Worm (Caenorhabditis elegans) whole organism, L4 larva: ENCODE results near the gene F18E3.13.

Experiments
- F26F4.8 ChIP-seq: fragments of 200-800 bp; sonication (Bioruptor generic); conservative IDR thresholded peaks from 2 replicates; pipeline ENCODE4 v1.3.6; 2022; ENCODE audit warnings: missing genetic modification characterization, missing compliant biosample characterization
- T20F7.1 ChIP-seq: fragments of 200-800 bp; sonication (Bioruptor generic); optimal IDR thresholded peaks from 2 replicates; lab custom pipeline; 2018; ENCODE audit warnings: mild to moderate bottlenecking, missing genetic modification characterization, missing compliant biosample characterization
- T26A8.4 ChIP-seq: fragments of 200-800 bp; sonication (Bioruptor generic); IDR thresholded peaks from 2 replicates; pipeline ENCODE4 v1.3.6; 2022; ENCODE audit warnings: missing genetic modification characterization, missing compliant biosample characterization
- Y5F2A.4 ChIP-seq: fragments of 200-800 bp; sonication (Bioruptor generic); optimal IDR thresholded peaks from 2 replicates; lab custom pipeline; 2018; ENCODE audit warnings: mild to moderate bottlenecking, missing genetic modification characterization, missing compliant biosample characterization
- aha-1 ChIP-seq: fragments of 150-350 bp; peaks from one replicate; lab custom pipeline; 2014; ENCODE audit warnings: missing biosample characterization, missing genetic modification characterization
- ama-1 ChIP-seq: fragments of 150-350 bp; optimal IDR thresholded peaks from 2 replicates; lab custom pipeline; 2014; ENCODE audit warnings: inconsistent platforms, mixed read lengths
- attf-4 ChIP-seq: sonication (generic microtip); optimal IDR thresholded peaks from 3 replicates; lab custom pipeline; 2017; ENCODE audit warnings: missing biosample characterization, missing genetic modification characterization
- cey-2 ChIP-seq: sonication (generic microtip); optimal IDR thresholded peaks from 3 replicates; lab custom pipeline; 2017; ENCODE audit warnings: missing genetic modification characterization, mild to moderate bottlenecking, missing compliant biosample characterization, antibody characterized with exemption, borderline replicate concordance; ENCODE audit not compliant: insufficient read depth
- daf-8 ChIP-seq: fragments of 200-800 bp; sonication (Bioruptor generic); IDR thresholded peaks from 2 replicates; pipeline ENCODE4 v1.3.6; 2022; ENCODE audit warnings: missing genetic modification characterization, missing compliant biosample characterization
- dmd-6 ChIP-seq: fragments of 200-800 bp; sonication (Bioruptor generic); IDR thresholded peaks from 2 replicates; pipeline ENCODE4 v1.3.6; 2022; ENCODE audit warnings: missing genetic modification reagents, missing genetic modification characterization, missing compliant biosample characterization
- dmd-8 ChIP-seq: fragments of 200-800 bp; sonication (Bioruptor generic); IDR thresholded peaks from 2 replicates; pipeline ENCODE4 v1.3.6; 2022; ENCODE audit warnings: missing genetic modification characterization, missing compliant biosample characterization
- dpl-1 ChIP-seq: fragments of 150-350 bp; optimal IDR thresholded peaks from 2 replicates; lab custom pipeline; 2014; ENCODE audit warnings: missing biosample characterization, missing genetic modification reagents, missing genetic modification characterization
- duxl-1 ChIP-seq: sonication (generic microtip); optimal IDR thresholded peaks from 2 replicates; lab custom pipeline; 2016; ENCODE audit warnings: mild to moderate bottlenecking, missing genetic modification characterization, moderate library complexity, missing compliant biosample characterization; ENCODE audit not compliant: poor library complexity
- dve-1 ChIP-seq: sonication (generic microtip); optimal IDR thresholded peaks from 2 replicates; lab custom pipeline; 2017; ENCODE audit warnings: antibody characterized with exemption, mild to moderate bottlenecking, missing genetic modification characterization, missing compliant biosample characterization; ENCODE audit not compliant: insufficient read depth
- egl-27 ChIP-seq: sonication (generic microtip); optimal IDR thresholded peaks from 3 replicates; lab custom pipeline; 2017; ENCODE audit warnings: missing biosample characterization, missing genetic modification reagents, missing genetic modification characterization
- egl-43 ChIP-seq: fragments of 200-800 bp; sonication (Bioruptor generic); IDR thresholded peaks from 2 replicates; pipeline ENCODE4 v1.3.6; 2022; ENCODE audit warnings: missing genetic modification reagents, missing genetic modification characterization, missing compliant biosample characterization
- fos-1 ChIP-seq: fragments of 150-350 bp; optimal IDR thresholded peaks from 2 replicates; lab custom pipeline; 2014; ENCODE audit warnings: missing biosample characterization, missing genetic modification characterization
- gei-8 ChIP-seq: fragments of 200-800 bp; sonication (Bioruptor generic); optimal IDR thresholded peaks from 2 replicates; lab custom pipeline; 2018; ENCODE audit warnings: mild to moderate bottlenecking, missing genetic modification characterization, missing compliant biosample characterization
- hif-1 ChIP-seq, 2 experiments: sonication (generic microtip); optimal IDR thresholded peaks; 2 replicates each; lab custom pipeline; 2016 to 2017; ENCODE audit warnings: missing compliant biosample characterization in 2 of 2, missing genetic modification characterization in 2 of 2, missing genetic modification reagents in 2 of 2, missing genotype in 2 of 2, mild to moderate bottlenecking in 1 of 2
- hlh-11 ChIP-seq: fragments of 200-800 bp; sonication (Bioruptor generic); optimal IDR thresholded peaks from 2 replicates; lab custom pipeline; 2018; ENCODE audit warnings: mild to moderate bottlenecking, missing genetic modification characterization, missing compliant biosample characterization
- hlh-30 ChIP-seq: sonication (generic microtip); optimal IDR thresholded peaks from 2 replicates; lab custom pipeline; 2017; ENCODE audit warnings: antibody characterized with exemption, mild to moderate bottlenecking, missing genetic modification characterization, missing compliant biosample characterization; ENCODE audit not compliant: insufficient read depth
- lim-7 ChIP-seq: fragments of 200-800 bp; sonication (Bioruptor generic); IDR thresholded peaks from 2 replicates; pipeline ENCODE4 v1.3.6; 2022; ENCODE audit warnings: missing genetic modification characterization, missing compliant biosample characterization
- lin-1 ChIP-seq: fragments of 200-800 bp; sonication (Bioruptor generic); IDR thresholded peaks from 2 replicates; pipeline ENCODE4 v1.3.6; 2022; ENCODE audit warnings: missing genetic modification reagents, missing genetic modification characterization, missing compliant biosample characterization
- lin-13 ChIP-seq: fragments of 150-350 bp; optimal IDR thresholded peaks from 2 replicates; lab custom pipeline; 2014; ENCODE audit warnings: missing biosample characterization, missing genetic modification reagents, missing genetic modification characterization
- lin-15B ChIP-seq: fragments of 150-350 bp; sonication (generic microtip); optimal IDR thresholded peaks from 3 replicates; lab custom pipeline; 2014; ENCODE audit warnings: missing biosample characterization, missing genetic modification characterization
- lsy-2 ChIP-seq, 2 experiments: fragments of 150-350 bp in 1 of 2; sonication (generic microtip) in 1 of 2; optimal IDR thresholded peaks; 2 replicates each; lab custom pipeline; 2014 to 2017; ENCODE audit warnings: missing biosample characterization in 2 of 2, missing genetic modification characterization in 2 of 2
- madf-9 ChIP-seq: fragments of 200-800 bp; sonication (Bioruptor generic); conservative IDR thresholded peaks from 2 replicates; pipeline ENCODE4 v1.3.6; 2022; ENCODE audit warnings: missing genetic modification reagents, missing genetic modification characterization, missing compliant biosample characterization
- mdl-1 ChIP-seq, 2 experiments: fragments of 150-350 bp in 1 of 2; sonication (generic microtip) in 1 of 2; optimal IDR thresholded peaks; 2 replicates each; lab custom pipeline; 2014 to 2017; ENCODE audit warnings: missing biosample characterization in 2 of 2, missing genetic modification characterization in 2 of 2
- mep-1 ChIP-seq: fragments of 150-350 bp; sonication (generic microtip); optimal IDR thresholded peaks from 3 replicates; lab custom pipeline; 2014; ENCODE audit warnings: missing biosample characterization, missing genetic modification characterization
- mxl-2 ChIP-seq: fragments of 200-800 bp; sonication (Bioruptor generic); conservative IDR thresholded peaks from 2 replicates; pipeline ENCODE4 v1.3.6; 2022; ENCODE audit warnings: missing genetic modification reagents, missing genetic modification characterization, missing compliant biosample characterization
- mxl-3 ChIP-seq: fragments of 200-800 bp; sonication (Bioruptor generic); optimal IDR thresholded peaks from 2 replicates; lab custom pipeline; 2018; ENCODE audit warnings: mild to moderate bottlenecking, missing genetic modification characterization, missing compliant biosample characterization
- nhr-102 ChIP-seq: sonication (generic microtip); optimal IDR thresholded peaks from 2 replicates; lab custom pipeline; 2016; ENCODE audit warnings: mild to moderate bottlenecking, missing genetic modification characterization, moderate library complexity, missing compliant biosample characterization
- nhr-25 ChIP-seq: sonication (generic microtip); optimal IDR thresholded peaks from 2 replicates; lab custom pipeline; 2017; ENCODE audit warnings: missing genetic modification characterization, mild to moderate bottlenecking, missing compliant biosample characterization, antibody characterized with exemption, moderate library complexity, borderline replicate concordance; ENCODE audit not compliant: insufficient read depth
- nhr-28 ChIP-seq: fragments of 150-350 bp; optimal IDR thresholded peaks from 2 replicates; lab custom pipeline; 2014; ENCODE audit warnings: missing biosample characterization, missing genetic modification characterization
- nhr-41 ChIP-seq: fragments of 200-800 bp; sonication (Bioruptor generic); IDR thresholded peaks from 2 replicates; pipeline ENCODE4 v1.3.6; 2022; ENCODE audit warnings: missing genetic modification reagents, missing genetic modification characterization, missing compliant biosample characterization
- nhr-48 ChIP-seq: sonication (generic microtip); optimal IDR thresholded peaks from 2 replicates; lab custom pipeline; 2016; ENCODE audit warnings: mild to moderate bottlenecking, missing genetic modification characterization, missing compliant biosample characterization
- nhr-6 ChIP-seq: fragments of 150-350 bp; optimal IDR thresholded peaks from 2 replicates; lab custom pipeline; 2014; ENCODE audit warnings: missing biosample characterization, missing genetic modification characterization
- php-3 ChIP-seq: fragments of 200-800 bp; sonication (Bioruptor generic); IDR thresholded peaks from 2 replicates; pipeline ENCODE4 v1.3.6; 2022; ENCODE audit warnings: missing genetic modification reagents, missing genetic modification characterization, missing compliant biosample characterization
- rbr-2 ChIP-seq: sonication (generic microtip); optimal IDR thresholded peaks from 2 replicates; lab custom pipeline; 2016; ENCODE audit warnings: missing genotype, missing genetic modification characterization, missing compliant biosample characterization
- unc-62 ChIP-seq, 3 experiments: fragments of 150-350 bp in 1 of 3; sonication (generic microtip); optimal IDR thresholded peaks in 2 of 3; peaks in 1 of 3; 1 replicate in 1 of 3; 2 replicates in 2 of 3; lab custom pipeline; 2014 to 2017; ENCODE audit warnings: missing biosample characterization in 3 of 3, missing genetic modification characterization in 3 of 3, missing genetic modification reagents in 3 of 3, missing genotype in 1 of 3
- zip-11 ChIP-seq: fragments of 200-800 bp; sonication (Bioruptor generic); IDR thresholded peaks from 2 replicates; pipeline ENCODE4 v1.3.6; 2022; ENCODE audit warnings: missing genetic modification characterization, missing compliant biosample characterization
- ztf-11 ChIP-seq: fragments of 150-350 bp; optimal IDR thresholded peaks from 2 replicates; lab custom pipeline; 2014; ENCODE audit warnings: missing biosample characterization, missing genetic modification characterization

Gene F18E3.13

DNA sequence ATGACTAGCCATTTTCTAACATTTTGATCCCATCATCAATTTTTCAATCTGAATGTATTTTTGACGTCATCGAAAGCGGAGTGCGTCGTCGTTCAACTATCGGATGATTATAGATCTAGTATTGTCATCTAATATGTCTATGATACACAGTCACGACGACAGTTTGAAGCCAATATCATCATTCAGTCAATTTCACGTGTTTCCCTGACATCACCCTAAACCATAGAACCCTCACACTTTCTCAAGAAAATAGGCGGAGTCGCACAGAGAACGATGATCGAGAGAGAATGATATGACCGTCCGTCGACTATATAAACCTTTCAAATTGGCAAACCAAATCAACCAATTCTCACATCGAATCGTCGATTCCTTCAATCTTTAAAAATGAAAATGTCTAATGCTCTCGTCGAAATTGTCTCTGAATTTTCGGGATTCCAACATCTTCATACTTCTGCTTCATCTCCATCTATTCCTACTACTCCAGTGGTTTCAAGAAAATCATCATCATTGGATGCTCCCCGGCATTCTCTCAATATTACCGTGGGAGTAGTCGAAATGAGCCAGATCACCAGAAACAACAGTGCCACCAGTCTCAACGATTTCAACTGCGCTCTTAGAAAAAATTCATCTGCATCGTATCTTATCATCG is at the start of gene F18E3.13:
Gene F18E3.13 (plus strand): TSS at position 385 of the 649 bp plus-strand sequence.
- peak; percentile 37 for TF ChIP-seq gei-8
- TF ChIP-seq php-3 (GFP tag; lab: Robert Waterston, UW): no peak
- TF ChIP-seq zip-11 (GFP tag; lab: Robert Waterston, UW): no peak
- no peak for TF ChIP-seq nhr-6 (tag; lab: Kevin White, UChicago)
- TF ChIP-seq lin-1: no peak; the same call in 1 of the 2 replicates
- peak; percentile 19 to 60 for TF ChIP-seq hif-1 (tag; optimal IDR thresholded peaks at IDR 0.05; lab: Kevin White, UChicago)
- no peak for TF ChIP-seq nhr-41
- peak; percentile 50 for TF ChIP-seq cey-2 (tag; lab: Kevin White, UChicago)
- TF ChIP-seq aha-1 (tag; lab: Kevin White, UChicago): peak; percentile 67
- peak; percentile 84 for TF ChIP-seq hlh-11 (tag; lab: Kevin White, UChicago)
- no peak for TF ChIP-seq rbr-2
- TF ChIP-seq dpl-1 (GFP tag; lab: Kevin White, UChicago): peak; percentile 9
- peak; percentile 64 for TF ChIP-seq dmd-6 (GFP tag; lab: Robert Waterston, UW)
- peak; percentile 93 for TF ChIP-seq ama-1 (lab: Kevin White, UChicago)
- no peak for TF ChIP-seq lin-13
- TF ChIP-seq egl-43 (GFP tag; lab: Robert Waterston, UW): no peak
- TF ChIP-seq T20F7.1 (GFP tag; lab: Kevin White, UChicago): no peak
- TF ChIP-seq lin-15B (tag; lab: Kevin White, UChicago): no peak
- peak; percentile 45; the same call in 1 of the 2 replicates for TF ChIP-seq T26A8.4 (GFP tag; lab: Robert Waterston, UW)
- no peak for TF ChIP-seq lim-7 (GFP tag; lab: Robert Waterston, UW)
- TF ChIP-seq mxl-2 (GFP tag; lab: Robert Waterston, UW): 0 out of 2 replicates have a peak, but pooled peaks have one; percentile 22
- TF ChIP-seq unc-62 (GFP tag; optimal IDR thresholded peaks at IDR 0.05 in 1 of 2; lab: Kevin White, UChicago): peak in 1 of 2 experiments; percentile 55
- no peak for TF ChIP-seq unc-62 (tag; optimal IDR thresholded peaks at IDR 0.05; lab: Kevin White, UChicago)
- TF ChIP-seq hlh-30 (tag; lab: Kevin White, UChicago): peak; percentile 77
- TF ChIP-seq lsy-2 (tag; optimal IDR thresholded peaks at IDR 0.05; lab: Kevin White, UChicago): peak in 1 of 2 experiments; percentile 57
- no peak for TF ChIP-seq nhr-102
- TF ChIP-seq madf-9: peak; percentile 24; the same call in 1 of the 2 replicates
- peak; percentile 84 for TF ChIP-seq nhr-28 (tag; lab: Kevin White, UChicago)
- peak; percentile 58 for TF ChIP-seq nhr-25 (tag; lab: Kevin White, UChicago)
- peak; percentile 91 for TF ChIP-seq nhr-48
- TF ChIP-seq fos-1 (tag; lab: Kevin White, UChicago): no peak
- peak; percentile 54 for TF ChIP-seq mep-1 (tag; lab: Kevin White, UChicago)
- peak; percentile 72 for TF ChIP-seq mxl-3 (GFP tag; lab: Kevin White, UChicago)
- TF ChIP-seq duxl-1 (tag; lab: Kevin White, UChicago): peak; percentile 36
- no peak for TF ChIP-seq F26F4.8
- TF ChIP-seq Y5F2A.4 (GFP tag; lab: Kevin White, UChicago): no peak
- no peak for TF ChIP-seq dmd-8 (GFP tag; lab: Robert Waterston, UW)
- TF ChIP-seq egl-27 (tag; lab: Kevin White, UChicago): no peak
- peak; percentile 56 to 88 for TF ChIP-seq mdl-1 (tag; optimal IDR thresholded peaks at IDR 0.05; lab: Kevin White, UChicago)
- TF ChIP-seq dve-1: no peak
- no peak for TF ChIP-seq attf-4
- TF ChIP-seq ztf-11 (tag; lab: Kevin White, UChicago): no peak
- no peak for TF ChIP-seq daf-8 (GFP tag; lab: Robert Waterston, UW)
